Worm (Caenorhabditis elegans): Measurements from ENCODE around the gene ZC449.2.

ZC449.2 gene

ce11 chrX:5031742-5032141 lies 10.7 kb downstream of the ZC449.2 start:
- TF ChIP-seq nfya-1 (tag; optimal IDR thresholded peaks at IDR 0.05; ENCODE audit: insufficient read depth) (peak; percentile 0), egl-5 (tag; optimal IDR thresholded peaks at IDR 0.05) (no peak), fkh-10 (GFP tag; optimal IDR thresholded peaks at IDR 0.05) (peak; percentile 69), zag-1 (tag; optimal IDR thresholded peaks at IDR 0.05) (peak; percentile 16)

ce11 chrX:5033868-5034267 lies 12.8 kb downstream of the ZC449.2 start, which contains the start of gene ZC449.4:
Gene ZC449.4 (minus strand): TSS chrX:5033968.
- TF ChIP-seq nhr-11 (tag; optimal IDR thresholded peaks at IDR 0.05) = no peak
- no peak for TF ChIP-seq nhr-67 (tag; optimal IDR thresholded peaks at IDR 0.05)
- no peak for TF ChIP-seq elt-3 (tag; optimal IDR thresholded peaks at IDR 0.05)
- no peak for TF ChIP-seq ceh-28 (tag; optimal IDR thresholded peaks at IDR 0.05)
- TF ChIP-seq nhr-23 (tag; optimal IDR thresholded peaks at IDR 0.05) = no peak
- no peak for TF ChIP-seq nhr-25 (tag; optimal IDR thresholded peaks at IDR 0.05)
- TF ChIP-seq ztf-4 (tag; optimal IDR thresholded peaks at IDR 0.05) = no peak
- TF ChIP-seq egl-5 (tag; optimal IDR thresholded peaks at IDR 0.05) = no peak
- no peak for TF ChIP-seq elt-2 (tag; optimal IDR thresholded peaks at IDR 0.05)
- TF ChIP-seq skn-1 (tag; optimal IDR thresholded peaks at IDR 0.05) = no peak
- no peak for TF ChIP-seq lin-39 (tag; optimal IDR thresholded peaks at IDR 0.05)
- no peak for TF ChIP-seq snpc-4 (tag; optimal IDR thresholded peaks at IDR 0.05)
- no peak for TF ChIP-seq fkh-2 (tag; optimal IDR thresholded peaks at IDR 0.05)

- TF ChIP-seq elt-2 (tag; optimal IDR thresholded peaks at IDR 0.05) (peak; percentile 23), daf-12 (tag; optimal IDR thresholded peaks at IDR 0.05) (no peak)
Observed at ce11 chrX:5037673-5038072, 16.6 kb downstream of the ZC449.2 start, which contains the start of gene ZC449.5. Gene ZC449.5 (minus strand): TSS chrX:5037773.

- TF ChIP-seq ceh-16 (tag; optimal IDR thresholded peaks at IDR 0.05) (no peak), lin-39 (tag; optimal IDR thresholded peaks at IDR 0.05) (no peak), aly-2 (tag; optimal IDR thresholded peaks at IDR 0.05) (no peak), nhr-23 (tag; optimal IDR thresholded peaks at IDR 0.05) (no peak), lin-15B (tag; optimal IDR thresholded peaks at IDR 0.05) (no peak), nhr-25 (tag; optimal IDR thresholded peaks at IDR 0.05) (no peak), snpc-4 (tag; optimal IDR thresholded peaks at IDR 0.05) (no peak), pha-4 (tag; optimal IDR thresholded peaks at IDR 0.05) (no peak), sea-2 (GFP tag; optimal IDR thresholded peaks at IDR 0.05) (no peak), elt-1 (tag; optimal IDR thresholded peaks at IDR 0.05) (no peak), ceh-82 (tag; optimal IDR thresholded peaks at IDR 0.05) (no peak), nhr-77 (tag; optimal IDR thresholded peaks at IDR 0.05) (no peak), ZK546.5 (tag; optimal IDR thresholded peaks at IDR 0.05) (no peak), fkh-10 (GFP tag; optimal IDR thresholded peaks at IDR 0.05) (no peak), ztf-4 (tag; optimal IDR thresholded peaks at IDR 0.05) (no peak), elt-3 (tag; optimal IDR thresholded peaks at IDR 0.05) (no peak), nhr-11 (tag; optimal IDR thresholded peaks at IDR 0.05) (no peak), fos-1 (tag; optimal IDR thresholded peaks at IDR 0.05) (no peak), daf-12 (tag; optimal IDR thresholded peaks at IDR 0.05) (no peak)
Observed at ce11 chrX:5038812-5039211, 17.7 kb downstream of the ZC449.2 start.

ce11 chrX:5040038-5040437 lies 19.0 kb downstream of the ZC449.2 start:
- TF ChIP-seq egl-27 (tag; optimal IDR thresholded peaks at IDR 0.05) = no peak
- no peak for TF ChIP-seq elt-2 (tag; optimal IDR thresholded peaks at IDR 0.05)
- TF ChIP-seq ceh-82 (tag; optimal IDR thresholded peaks at IDR 0.05) = no peak
- no peak for TF ChIP-seq unc-39 (tag; optimal IDR thresholded peaks at IDR 0.05)
- TF ChIP-seq fos-1 (tag; optimal IDR thresholded peaks at IDR 0.05) = no peak
- TF ChIP-seq ceh-28 (tag; optimal IDR thresholded peaks at IDR 0.05) = no peak
- no peak for TF ChIP-seq elt-1 (tag; optimal IDR thresholded peaks at IDR 0.05)

- TF ChIP-seq pqm-1 (tag; optimal IDR thresholded peaks at IDR 0.05) (no peak), nhr-23 (tag; optimal IDR thresholded peaks at IDR 0.05) (peak; percentile 45)
Observed at ce11 chrX:5043887-5044286, 22.8 kb downstream of the ZC449.2 start, which contains the start of gene Y64H9A.2. Gene Y64H9A.2 (plus strand): TSS chrX:5043976.

- peak; percentile 28 for TF ChIP-seq nhr-43 (tag; optimal IDR thresholded peaks at IDR 0.05; ENCODE audit: poor library complexity, severe bottlenecking)
Observed at ce11 chrX:5056199-5056598, 35.1 kb downstream of the ZC449.2 start.

Data from whole organism, L3 larva.